Fruit fly (Drosophila melanogaster) whole organism, embryonic: Measurements from ENCODE around the gene CG7065.

Source experiments
- Abd-B ChIP-seq: fragments of 200-800 bp; sonication (Bioruptor generic); optimal IDR thresholded peaks from 2 replicates; lab custom pipeline; 2018; ENCODE audit warnings: missing biosample characterization, mild to moderate bottlenecking, missing genetic modification characterization, moderate library complexity
- B-H1 ChIP-seq: fragments of 200-800 bp; sonication (Bioruptor generic); IDR thresholded peaks from 3 replicates; pipeline ENCODE4 v1.3.6; 2022; ENCODE audit warnings: missing biosample characterization, missing genetic modification characterization
- Blimp-1 ChIP-seq: fragments of 200-800 bp; sonication (Bioruptor generic); optimal IDR thresholded peaks from 3 replicates; lab custom pipeline; 2018; ENCODE audit warnings: missing biosample characterization, missing genetic modification characterization, mild to moderate bottlenecking, moderate library complexity, missing genetic modification reagents
- C15 ChIP-seq: fragments of 200-800 bp; sonication (Bioruptor generic); IDR thresholded peaks from 3 replicates; pipeline ENCODE4 v1.3.6; 2022; ENCODE audit warnings: missing biosample characterization, missing genetic modification characterization
- CG10321 ChIP-seq: fragments of 200-800 bp; sonication (Bioruptor generic); IDR thresholded peaks from 2 replicates; pipeline ENCODE4 v1.3.6; 2022; ENCODE audit warnings: missing biosample characterization, missing genetic modification characterization
- CG10431 ChIP-seq: fragments of 200-800 bp; sonication (Bioruptor generic); optimal IDR thresholded peaks from 3 replicates; lab custom pipeline; 2018; ENCODE audit warnings: missing biosample characterization, mild to moderate bottlenecking, missing genetic modification characterization
- CG13775 ChIP-seq: fragments of 200-800 bp; sonication (Bioruptor generic); optimal IDR thresholded peaks from 3 replicates; lab custom pipeline; 2017; ENCODE audit warnings: missing biosample characterization, mild to moderate bottlenecking, missing genetic modification characterization
- CG13894 ChIP-seq: fragments of 200-800 bp; sonication (Bioruptor generic); optimal IDR thresholded peaks from 3 replicates; lab custom pipeline; 2018; ENCODE audit warnings: missing biosample characterization, mild to moderate bottlenecking, missing genetic modification characterization, moderate library complexity
- CG15696 ChIP-seq: fragments of 200-800 bp; sonication (Bioruptor generic); optimal IDR thresholded peaks from 2 replicates; lab custom pipeline; 2019; ENCODE audit warnings: missing biosample characterization, mild to moderate bottlenecking, missing genetic modification characterization, moderate library complexity
- CG17612 ChIP-seq: fragments of 200-800 bp; sonication (Bioruptor generic); IDR thresholded peaks from 2 replicates; pipeline ENCODE4 v1.3.6; 2022; ENCODE audit warnings: missing biosample characterization, missing genetic modification characterization
- CG18619 ChIP-seq: fragments of 200-800 bp; sonication (Bioruptor generic); optimal IDR thresholded peaks from 3 replicates; lab custom pipeline; 2017; ENCODE audit warnings: missing biosample characterization, mild to moderate bottlenecking, missing genetic modification characterization
- CG18764 ChIP-seq: fragments of 200-800 bp; sonication (Bioruptor generic); optimal IDR thresholded peaks from 3 replicates; lab custom pipeline; 2016; ENCODE audit warnings: missing biosample characterization, missing genetic modification characterization
- CG3838 ChIP-seq: fragments of 200-800 bp; sonication (Bioruptor generic); optimal IDR thresholded peaks from 3 replicates; lab custom pipeline; 2016; ENCODE audit warnings: missing biosample characterization, missing genetic modification characterization
- CG4328 ChIP-seq: fragments of 200-800 bp; sonication (Bioruptor generic); optimal IDR thresholded peaks from 3 replicates; lab custom pipeline; 2017; ENCODE audit warnings: missing biosample characterization, missing genetic modification reagents, missing genetic modification characterization
- CG4707 ChIP-seq: fragments of 200-800 bp; sonication (Bioruptor generic); optimal IDR thresholded peaks from 2 replicates; lab custom pipeline; 2018; ENCODE audit warnings: missing biosample characterization, mild to moderate bottlenecking, missing genetic modification characterization, moderate library complexity
- CG6683 ChIP-seq: fragments of 200-800 bp; sonication (Bioruptor generic); optimal IDR thresholded peaks from 2 replicates; lab custom pipeline; 2017; ENCODE audit warnings: missing biosample characterization, mild to moderate bottlenecking, missing genetic modification characterization, missing genetic modification reagents
- CG6765 ChIP-seq: fragments of 200-800 bp; sonication (Bioruptor generic); optimal IDR thresholded peaks from 3 replicates; lab custom pipeline; 2017; ENCODE audit warnings: missing biosample characterization, mild to moderate bottlenecking, missing genetic modification characterization
- CG7786 ChIP-seq: fragments of 200-800 bp; sonication (Bioruptor generic); optimal IDR thresholded peaks from 2 replicates; lab custom pipeline; 2016; ENCODE audit warnings: missing biosample characterization, missing genetic modification characterization
- CG8388 ChIP-seq: fragments of 200-800 bp; sonication (Bioruptor generic); optimal IDR thresholded peaks from 2 replicates; lab custom pipeline; 2019; ENCODE audit warnings: missing biosample characterization, mild to moderate bottlenecking, missing genetic modification characterization, moderate library complexity
- CG9609 ChIP-seq: fragments of 200-800 bp; sonication (Bioruptor generic); optimal IDR thresholded peaks from 3 replicates; lab custom pipeline; 2016; ENCODE audit warnings: missing biosample characterization, missing genetic modification characterization
- CG9727 ChIP-seq: fragments of 200-800 bp; sonication (Bioruptor generic); optimal IDR thresholded peaks from 3 replicates; lab custom pipeline; 2017; ENCODE audit warnings: missing biosample characterization, mild to moderate bottlenecking, missing genetic modification characterization
- CG9797 ChIP-seq: fragments of 200-800 bp; sonication (Bioruptor generic); optimal IDR thresholded peaks from 3 replicates; lab custom pipeline; 2018; ENCODE audit warnings: missing biosample characterization, mild to moderate bottlenecking, missing genetic modification characterization
- Dad ChIP-seq: fragments of 200-800 bp; sonication (Bioruptor generic); optimal IDR thresholded peaks from 3 replicates; lab custom pipeline; 2016; ENCODE audit warnings: missing biosample characterization, missing genetic modification characterization
- Doc3 ChIP-seq: fragments of 200-800 bp; sonication (Bioruptor generic); IDR thresholded peaks from 3 replicates; pipeline ENCODE4 v1.3.6; 2022; ENCODE audit warnings: missing biosample characterization, missing genetic modification characterization; ENCODE audit not compliant: partially characterized antibody
- E2f2 ChIP-seq: fragments of 200-800 bp; sonication (Bioruptor generic); IDR thresholded peaks from 2 replicates; pipeline ENCODE4 v1.3.6; 2022; ENCODE audit warnings: missing biosample characterization, missing genetic modification characterization
- ERR ChIP-seq: fragments of 200-800 bp; sonication (Bioruptor generic); optimal IDR thresholded peaks from 2 replicates; lab custom pipeline; 2016; ENCODE audit warnings: missing biosample characterization, missing genetic modification characterization
- Fer3 ChIP-seq: fragments of 200-800 bp; sonication (Bioruptor generic); optimal IDR thresholded peaks from 2 replicates; lab custom pipeline; 2018; ENCODE audit warnings: missing biosample characterization, mild to moderate bottlenecking, missing genetic modification characterization, moderate library complexity
- H2.0 ChIP-seq: fragments of 200-800 bp; sonication (Bioruptor generic); IDR thresholded peaks from 2 replicates; pipeline ENCODE4 v1.3.6; 2022; ENCODE audit warnings: missing biosample characterization, missing genetic modification characterization
- Lpt ChIP-seq: fragments of >200 bp; optimal IDR thresholded peaks from 2 replicates; lab custom pipeline; 2018; ENCODE audit warnings: missing biosample characterization, missing genetic modification characterization
- NC2β ChIP-seq: fragments of 200-800 bp; sonication (Bioruptor generic); optimal IDR thresholded peaks from 2 replicates; lab custom pipeline; 2016; ENCODE audit warnings: missing biosample characterization, missing genetic modification characterization
- Nf-YC ChIP-seq: fragments of 200-800 bp; optimal IDR thresholded peaks from 3 replicates; lab custom pipeline; 2019; ENCODE audit warnings: missing biosample characterization, mild to moderate bottlenecking, missing genetic modification characterization, moderate library complexity
- Ptx1 ChIP-seq: fragments of 200-800 bp; sonication (Bioruptor generic); IDR thresholded peaks from 2 replicates; pipeline ENCODE4 v1.3.6; 2022; ENCODE audit warnings: missing biosample characterization, missing genetic modification characterization
- Sox102F ChIP-seq: fragments of 200-800 bp; sonication (Bioruptor generic); optimal IDR thresholded peaks from 2 replicates; lab custom pipeline; 2018; ENCODE audit warnings: missing biosample characterization, mild to moderate bottlenecking, missing genetic modification characterization, moderate library complexity
- ara ChIP-seq: fragments of 200-800 bp; sonication (Bioruptor generic); IDR thresholded peaks from 2 replicates; pipeline ENCODE4 v1.3.6; 2022; ENCODE audit warnings: missing biosample characterization, missing genetic modification characterization
- br ChIP-seq: fragments of >200 bp; optimal IDR thresholded peaks from 2 replicates; lab custom pipeline; 2017
- btn ChIP-seq: fragments of 200-800 bp; sonication (Bioruptor generic); optimal IDR thresholded peaks from 2 replicates; lab custom pipeline; 2016; ENCODE audit warnings: missing biosample characterization, missing genetic modification characterization
- cas ChIP-seq: fragments of 200-800 bp; sonication (Bioruptor generic); IDR thresholded peaks from 2 replicates; pipeline ENCODE4 v1.3.6; 2022; ENCODE audit warnings: missing biosample characterization, missing genetic modification characterization
- crc ChIP-seq: fragments of 200-800 bp; sonication (Bioruptor generic); optimal IDR thresholded peaks from 2 replicates; lab custom pipeline; 2016; ENCODE audit warnings: missing biosample characterization, missing genetic modification characterization
- dmrt99B ChIP-seq: fragments of 200-800 bp; sonication (Bioruptor generic); optimal IDR thresholded peaks from 2 replicates; lab custom pipeline; 2018; ENCODE audit warnings: missing biosample characterization, mild to moderate bottlenecking, missing genetic modification characterization, moderate library complexity
- exex ChIP-seq: fragments of 200-800 bp; sonication (Bioruptor generic); optimal IDR thresholded peaks from 4 replicates; lab custom pipeline; 2018; ENCODE audit warnings: missing biosample characterization, mild to moderate bottlenecking, missing genetic modification characterization, moderate library complexity
- ftz-f1 ChIP-seq: fragments of 200-800 bp; sonication (Bioruptor generic); optimal IDR thresholded peaks from 2 replicates; lab custom pipeline; 2016; ENCODE audit warnings: missing biosample characterization, missing genetic modification characterization
- gcm ChIP-seq: fragments of 200-800 bp; sonication (Bioruptor generic); optimal IDR thresholded peaks from 2 replicates; lab custom pipeline; 2019; ENCODE audit warnings: missing biosample characterization, mild to moderate bottlenecking, missing genetic modification characterization, moderate library complexity
- hth ChIP-seq: fragments of >200 bp; optimal IDR thresholded peaks from 2 replicates; lab custom pipeline; 2017; ENCODE audit warnings: inconsistent platforms
- nom ChIP-seq: fragments of 200-800 bp; sonication (Bioruptor generic); optimal IDR thresholded peaks from 2 replicates; lab custom pipeline; 2017; ENCODE audit warnings: missing biosample characterization, missing genetic modification characterization, mild to moderate bottlenecking, moderate library complexity, missing genetic modification reagents
- sd ChIP-seq: fragments of 200-800 bp; sonication (Bioruptor generic); optimal IDR thresholded peaks from 3 replicates; lab custom pipeline; 2018; ENCODE audit warnings: missing biosample characterization, mild to moderate bottlenecking, missing genetic modification characterization, moderate library complexity
- sens-2 ChIP-seq: fragments of 200-800 bp; sonication (Bioruptor generic); IDR thresholded peaks from 2 replicates; pipeline ENCODE4 v1.3.6; 2022; ENCODE audit warnings: missing biosample characterization, missing genetic modification characterization
- sob ChIP-seq: fragments of 200-800 bp; sonication (Bioruptor generic); IDR thresholded peaks from 2 replicates; pipeline ENCODE4 v1.3.6; 2022; ENCODE audit warnings: missing biosample characterization, missing genetic modification characterization
- sug ChIP-seq: fragments of 200-800 bp; optimal IDR thresholded peaks from 2 replicates; lab custom pipeline; 2019; ENCODE audit warnings: missing biosample characterization, mild to moderate bottlenecking, missing genetic modification characterization, moderate library complexity
- zfh2 ChIP-seq: fragments of 200-800 bp; sonication (Bioruptor generic); optimal IDR thresholded peaks from 2 replicates; lab custom pipeline; 2016; ENCODE audit warnings: missing biosample characterization, missing genetic modification characterization

Gene CG7065

dm6 chrX:9134922-9135453 lies 7.3 kb upstream of the CG7065 start, which contains the start of gene fend (continued):
- TF ChIP-seq B-H1 (GFP tag; lab: Robert Waterston, UW) (no peak), dmrt99B (tag; lab: Kevin White, UChicago) (peak; percentile 53), Doc3 (GFP tag; lab: Robert Waterston, UW) (no peak), CG13775 (GFP tag; lab: Kevin White, UChicago) (peak; percentile 24), CG10431 (GFP tag; lab: Kevin White, UChicago) (no peak), NC2β (GFP tag; lab: Kevin White, UChicago) (no peak), Blimp-1 (GFP tag; lab: Kevin White, UChicago) (peak; percentile 3), sob (GFP tag; lab: Robert Waterston, UW) (0 out of 2 replicates have a peak, but pooled peaks have one; percentile 17), ftz-f1 (GFP tag; lab: Kevin White, UChicago) (no peak), CG3838 (GFP tag; lab: Kevin White, UChicago) (peak; percentile 83), CG9609 (no peak), crc (GFP tag; lab: Kevin White, UChicago) (no peak), H2.0 (GFP tag; lab: Robert Waterston, UW) (no peak), CG4328 (GFP tag; lab: Kevin White, UChicago) (no peak), exex (tag; lab: Kevin White, UChicago) (no peak), Lpt (GFP tag; lab: Kevin White, UChicago) (no peak), hth (lab: Kevin White, UChicago) (no peak), CG9797 (no peak), CG7786 (GFP tag; lab: Kevin White, UChicago) (no peak), C15 (no peak), zfh2 (GFP tag; lab: Kevin White, UChicago) (no peak), sens-2 (GFP tag; lab: Robert Waterston, UW) (no peak), Dad (GFP tag; lab: Kevin White, UChicago) (no peak), nom (GFP tag; lab: Kevin White, UChicago) (peak; percentile 27), btn (GFP tag; lab: Kevin White, UChicago) (no peak), CG18764 (GFP tag; lab: Kevin White, UChicago) (no peak), CG9727 (peak; percentile 43)

dm6 chrX:9136776-9137550 lies 5.3 kb upstream of the CG7065 start:
- TF ChIP-seq CG4707 (GFP tag; lab: Kevin White, UChicago) (peak; percentile 16), ERR (GFP tag; lab: Kevin White, UChicago) (no peak), CG6765 (GFP tag; lab: Kevin White, UChicago) (no peak), sug (no peak), CG6683 (GFP tag; lab: Kevin White, UChicago) (no peak), CG15696 (tag; lab: Kevin White, UChicago) (peak; percentile 21), cas (no peak), CG17612 (GFP tag; lab: Robert Waterston, UW) (no peak), CG18619 (GFP tag; lab: Kevin White, UChicago) (peak; percentile 4), E2f2 (peak; percentile 25; the same call in 1 of the 2 replicates), Sox102F (peak; percentile 74), gcm (GFP tag; lab: Kevin White, UChicago) (peak; percentile 38), CG8388 (peak; percentile 52), Ptx1 (peak; percentile 68), Nf-YC (tag; lab: Kevin White, UChicago) (no peak), Fer3 (tag; lab: Kevin White, UChicago) (peak; percentile 16), sd (tag; lab: Kevin White, UChicago) (no peak), crc (GFP tag; lab: Kevin White, UChicago) (peak; percentile 28), CG10321 (no peak), sob (GFP tag; lab: Robert Waterston, UW) (peak; percentile 33; the same call in 1 of the 2 replicates), Abd-B (GFP tag; lab: Kevin White, UChicago) (no peak), CG13894 (tag; lab: Kevin White, UChicago) (no peak), ara (GFP tag; lab: Robert Waterston, UW) (no peak), br (lab: Kevin White, UChicago) (no peak)
